Fruit fly (Drosophila melanogaster): ENCODE data around the gene CG6180.

- TF ChIP-seq ss (GFP tag; optimal IDR thresholded peaks at IDR 0.05) (no peak), CG16779 (tag; optimal IDR thresholded peaks at IDR 0.05) (no peak), vri (GFP tag; optimal IDR thresholded peaks at IDR 0.05) (no peak), CG34406 (GFP tag; optimal IDR thresholded peaks at IDR 0.05) (no peak), Ets96B (tag; optimal IDR thresholded peaks at IDR 0.05) (no peak), fkh (GFP tag; optimal IDR thresholded peaks at IDR 0.05) (no peak), CG15336 (GFP tag; IDR thresholded peaks at IDR 0.05) (no peak), CG10631 (GFP tag; optimal IDR thresholded peaks at IDR 0.05) (no peak)
These were observed 4.8 kb downstream of the CG6180 start for dm6 chr2L:12712255-12712654.

Measured in whole organism, prepupa.